Fruit fly (Drosophila melanogaster): ENCODE results near the gene RpLP0.

The RpLP0 gene

DNA sequence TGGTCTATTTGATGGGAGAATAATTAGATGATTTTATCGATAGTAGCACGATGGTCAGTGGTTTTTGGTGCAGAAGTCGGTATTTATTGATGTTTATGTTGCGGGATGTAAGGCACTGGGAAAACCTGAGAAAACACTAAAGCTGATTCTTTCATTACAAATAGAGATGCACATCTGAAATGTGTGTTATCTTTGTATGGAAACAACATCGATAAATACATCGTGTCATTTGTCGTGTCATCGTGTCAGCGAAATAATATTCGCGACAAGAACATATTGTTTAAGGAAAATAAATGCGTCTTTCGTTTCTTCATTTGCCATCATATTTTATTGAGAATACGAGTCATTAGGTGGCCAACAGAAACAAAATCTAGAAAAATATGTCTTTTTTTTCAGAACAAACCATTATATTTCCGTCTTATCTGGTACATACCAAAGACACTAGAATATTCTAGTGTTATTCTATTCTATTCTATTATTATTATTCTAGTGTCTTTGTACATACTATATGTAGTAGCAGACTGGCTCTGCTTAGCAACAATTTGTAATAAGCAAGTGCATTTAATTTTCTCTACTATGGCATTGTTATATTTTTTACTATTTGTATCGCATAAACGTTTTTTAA, 1.2 kb upstream of the RpLP0 start, which contains the start of gene CG7133 (continued):
- TF ChIP-seq abd-A (tag; optimal IDR thresholded peaks at IDR 0.05), result no peak
- no peak for TF ChIP-seq Neu2 (GFP tag; optimal IDR thresholded peaks at IDR 0.05; ENCODE audit: borderline replicate concordance)
- TF ChIP-seq Bgb (GFP tag; IDR thresholded peaks at IDR 0.05; ENCODE audit: partially characterized antibody), result peak; percentile 91
- TF ChIP-seq CG14441 (GFP tag; IDR thresholded peaks at IDR 0.05), result no peak
- TF ChIP-seq Ets97D (GFP tag; optimal IDR thresholded peaks at IDR 0.05), result peak; percentile 77
- no peak for TF ChIP-seq CG1792 (GFP tag; optimal IDR thresholded peaks at IDR 0.05)
- TF ChIP-seq Dref (GFP tag; IDR thresholded peaks at IDR 0.05), result peak; percentile 70
- TF ChIP-seq CG13287 (GFP tag; IDR thresholded peaks at IDR 0.05; ENCODE audit: partially characterized antibody), result peak; percentile 90
- TF ChIP-seq zfh2 (GFP tag; optimal IDR thresholded peaks at IDR 0.05), result no peak
- TF ChIP-seq Dll (GFP tag; IDR thresholded peaks at IDR 0.05; ENCODE audit: partially characterized antibody), result peak; percentile 90
- no peak for TF ChIP-seq CG18599 (GFP tag; optimal IDR thresholded peaks at IDR 0.05)
- peak; percentile 86 for TF ChIP-seq hb (GFP tag; IDR thresholded peaks at IDR 0.05; ENCODE audit: partially characterized antibody)
- TF ChIP-seq Med (GFP tag), result peak; percentile 61
- peak; percentile 82; the same call in 1 of the 2 replicates for TF ChIP-seq CG42726 (GFP tag; IDR thresholded peaks at IDR 0.05; ENCODE audit: partially characterized antibody)
- TF ChIP-seq ato (GFP tag; IDR thresholded peaks at IDR 0.05; ENCODE audit: partially characterized antibody), result peak; percentile 74
- TF ChIP-seq HHEX (GFP tag; optimal IDR thresholded peaks at IDR 0.05), result no peak
- TF ChIP-seq pzg (GFP tag; optimal IDR thresholded peaks at IDR 0.05), result peak; percentile 56
- TF ChIP-seq zen (tag; optimal IDR thresholded peaks at IDR 0.05), result peak; percentile 60
- no peak for TF ChIP-seq fd102C (GFP tag; optimal IDR thresholded peaks at IDR 0.05)
- no peak for TF ChIP-seq Tbp (GFP tag; optimal IDR thresholded peaks at IDR 0.05)
- peak; percentile 35 for TF ChIP-seq CG34376 (GFP tag; optimal IDR thresholded peaks at IDR 0.05)
- no peak for TF ChIP-seq CG10959 (GFP tag; IDR thresholded peaks at IDR 0.05)
- TF ChIP-seq H15 (GFP tag; IDR thresholded peaks at IDR 0.05), result no peak
- no peak for TF ChIP-seq CG7928 (GFP tag; optimal IDR thresholded peaks at IDR 0.05)
- TF ChIP-seq CG8290 (GFP tag; optimal IDR thresholded peaks at IDR 0.05), result no peak
- peak in 1 of 2 experiments; percentile 58 for TF ChIP-seq CG8290 (tag; optimal IDR thresholded peaks at IDR 0.05)
- peak; percentile 59 for TF ChIP-seq CG3995 (GFP tag; optimal IDR thresholded peaks at IDR 0.05)
- TF ChIP-seq CG10267 (tag; optimal IDR thresholded peaks at IDR 0.05), result peak; percentile 23
- TF ChIP-seq knrl (GFP tag; IDR thresholded peaks at IDR 0.05; ENCODE audit: partially characterized antibody), result peak; percentile 90
- TF ChIP-seq hbn (GFP tag; IDR thresholded peaks at IDR 0.05; ENCODE audit: partially characterized antibody), result peak; percentile 85
- no peak for TF ChIP-seq az2 (GFP tag; optimal IDR thresholded peaks at IDR 0.05)
- TF ChIP-seq Doc3 (GFP tag; IDR thresholded peaks at IDR 0.05; ENCODE audit: partially characterized antibody), result peak; percentile 89
- TF ChIP-seq CG12659 (GFP tag; optimal IDR thresholded peaks at IDR 0.05), result peak; percentile 42
- peak; percentile 60 for TF ChIP-seq CG13894 (tag; optimal IDR thresholded peaks at IDR 0.05)
- peak; percentile 37 for TF ChIP-seq YL-1 (GFP tag; optimal IDR thresholded peaks at IDR 0.05)

DNA sequence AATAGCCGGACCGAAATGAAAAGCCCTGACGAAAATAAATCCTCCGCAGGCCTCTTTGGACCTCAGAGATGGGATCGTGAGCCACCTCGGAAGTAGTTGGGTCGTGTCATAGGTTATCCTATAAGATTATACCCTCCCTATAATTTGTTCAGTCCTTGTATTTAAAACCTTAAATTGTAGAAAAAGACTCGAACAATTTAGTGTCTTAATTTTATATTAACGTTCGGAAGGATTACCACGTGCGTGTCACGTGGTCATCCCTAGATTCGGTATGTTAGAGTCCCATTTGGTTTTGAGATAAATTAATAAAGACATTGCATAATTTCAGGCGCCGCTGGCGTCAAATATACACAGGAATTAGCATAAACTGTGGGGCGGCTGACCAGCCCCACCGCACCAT, 2.4 kb downstream of the RpLP0 start:
- TF ChIP-seq CG10267 (tag; optimal IDR thresholded peaks at IDR 0.05) (peak; percentile 59), Blimp-1 (GFP tag; optimal IDR thresholded peaks at IDR 0.05) (peak; percentile 53), toy (GFP tag; IDR thresholded peaks at IDR 0.05) (no peak), dati (GFP tag; IDR thresholded peaks at IDR 0.05) (no peak), Dfd (GFP tag; optimal IDR thresholded peaks at IDR 0.05) (no peak), tx (GFP tag; optimal IDR thresholded peaks at IDR 0.05) (peak; percentile 35), knrl (GFP tag; IDR thresholded peaks at IDR 0.05; ENCODE audit: partially characterized antibody) (peak; percentile 72; the same call in 2 of the 3 replicates), CG7372 (GFP tag; IDR thresholded peaks at IDR 0.05) (no peak), luna (GFP tag; optimal IDR thresholded peaks at IDR 0.05) (no peak), Antp (GFP tag; optimal IDR thresholded peaks at IDR 0.05) (peak; percentile 43), CG34376 (GFP tag; optimal IDR thresholded peaks at IDR 0.05) (no peak), ash1 (GFP tag; optimal IDR thresholded peaks at IDR 0.05) (no peak), zf30C (GFP tag; optimal IDR thresholded peaks at IDR 0.05) (no peak), CG11696 (GFP tag; IDR thresholded peaks at IDR 0.05) (peak; percentile 55; the same call in 1 of the 2 replicates), CG4360 (GFP tag; IDR thresholded peaks at IDR 0.05) (no peak), kah (GFP tag; optimal IDR thresholded peaks at IDR 0.05) (no peak), CG7271 (tag; optimal IDR thresholded peaks at IDR 0.05) (no peak), CG8359 (GFP tag; optimal IDR thresholded peaks at IDR 0.05; ENCODE audit: borderline replicate concordance) (no peak)
